Worm (Caenorhabditis elegans) whole organism, mixed stage, embryonic: ENCODE results near the gene srx-112.

ENCODE experiments used
- lin-13 ChIP-seq: fragments of 150-350 bp; optimal IDR thresholded peaks from 2 replicates; lab custom pipeline; 2014; ENCODE audit warnings: missing biosample characterization, missing genetic modification characterization
- mep-1 ChIP-seq: fragments of 150-350 bp; optimal IDR thresholded peaks from 2 replicates; lab custom pipeline; 2017; ENCODE audit warnings: missing biosample characterization, missing genetic modification reagents, missing genetic modification characterization, inconsistent platforms
- nhr-237 ChIP-seq: fragments of 150-350 bp; optimal IDR thresholded peaks from 2 replicates; lab custom pipeline; 2014; ENCODE audit warnings: missing biosample characterization, missing genetic modification characterization
- nhr-76 ChIP-seq: sonication (generic microtip); optimal IDR thresholded peaks from 2 replicates; lab custom pipeline; 2017; ENCODE audit warnings: missing biosample characterization, missing genetic modification characterization
- snpc-4 ChIP-seq: fragments of 150-350 bp; optimal IDR thresholded peaks from 2 replicates; lab custom pipeline; 2014; ENCODE audit warnings: missing biosample characterization, missing genetic modification characterization
- unc-39 ChIP-seq: fragments of 150-350 bp; optimal IDR thresholded peaks from 2 replicates; lab custom pipeline; 2014; ENCODE audit warnings: missing biosample characterization, missing genetic modification characterization
- zip-8 ChIP-seq: fragments of 150-350 bp; optimal IDR thresholded peaks from 2 replicates; lab custom pipeline; 2014; ENCODE audit warnings: missing biosample characterization, missing genetic modification characterization
- ztf-11 ChIP-seq: fragments of 150-350 bp; optimal IDR thresholded peaks from 2 replicates; lab custom pipeline; 2014; ENCODE audit warnings: missing biosample characterization, missing genetic modification characterization

- TF ChIP-seq nhr-237 (tag; lab: Kevin White, UChicago) (no peak), ztf-11 (tag; lab: Kevin White, UChicago) (no peak), unc-39 (tag; lab: Kevin White, UChicago) (no peak), nhr-76 (tag; lab: Kevin White, UChicago) (no peak), mep-1 (no peak), zip-8 (no peak), snpc-4 (tag; lab: Kevin White, UChicago) (no peak), lin-13 (tag; lab: Kevin White, UChicago) (no peak)
Observed at ce11 chrII:3787151-3787550, 22.8 kb upstream of the srx-112 start, which contains the start of gene T24E12.13.
